Fruit fly (Drosophila melanogaster) whole organism, embryonic: ENCODE data around the gene CG7029.

ENCODE experiments used
- Antp ChIP-seq: fragments of 200-800 bp; sonication (Bioruptor generic); optimal IDR thresholded peaks from 3 replicates; lab custom pipeline; 2016; ENCODE audit warnings: missing biosample characterization, missing genetic modification characterization
- Asciz ChIP-seq: fragments of 200-800 bp; sonication (Bioruptor generic); optimal IDR thresholded peaks from 2 replicates; lab custom pipeline; 2017; ENCODE audit warnings: missing biosample characterization, mild to moderate bottlenecking, missing genetic modification characterization, missing genetic modification reagents
- Atf-2 ChIP-seq: fragments of 200-800 bp; sonication (Bioruptor generic); optimal IDR thresholded peaks from 2 replicates; lab custom pipeline; 2016; ENCODE audit warnings: missing biosample characterization, missing genetic modification characterization
- BEAF-32 ChIP-seq: fragments of 200-800 bp; sonication (Bioruptor generic); optimal IDR thresholded peaks from 3 replicates; lab custom pipeline; 2017; ENCODE audit warnings: missing biosample characterization, missing genetic modification characterization, mild to moderate bottlenecking, moderate library complexity, missing genetic modification reagents
- CG10267 ChIP-seq: fragments of 200-800 bp; sonication (Bioruptor generic); optimal IDR thresholded peaks from 2 replicates; lab custom pipeline; 2018; ENCODE audit warnings: missing biosample characterization, mild to moderate bottlenecking, missing genetic modification characterization, moderate library complexity
- CG10565 ChIP-seq: fragments of 200-800 bp; sonication (Bioruptor generic); optimal IDR thresholded peaks from 3 replicates; lab custom pipeline; 2016; ENCODE audit warnings: missing biosample characterization, mild to moderate bottlenecking, missing genetic modification characterization
- CG11398 ChIP-seq: fragments of 200-800 bp; sonication (Bioruptor generic); optimal IDR thresholded peaks from 2 replicates; lab custom pipeline; 2016; ENCODE audit warnings: missing biosample characterization, missing genetic modification characterization
- CG13424 ChIP-seq: fragments of 200-800 bp; sonication (Bioruptor generic); optimal IDR thresholded peaks from 2 replicates; lab custom pipeline; 2019; ENCODE audit warnings: missing biosample characterization, mild to moderate bottlenecking, missing genetic modification characterization, moderate library complexity
- CG15269 ChIP-seq: fragments of 200-800 bp; sonication (Bioruptor generic); optimal IDR thresholded peaks from 2 replicates; lab custom pipeline; 2018; ENCODE audit warnings: missing biosample characterization, mild to moderate bottlenecking, missing genetic modification characterization, moderate library complexity
- CG17802 ChIP-seq: fragments of 200-800 bp; sonication (Bioruptor generic); optimal IDR thresholded peaks from 2 replicates; lab custom pipeline; 2018; ENCODE audit warnings: missing biosample characterization, mild to moderate bottlenecking, missing genetic modification characterization, moderate library complexity
- CG17829 ChIP-seq: fragments of 200-800 bp; optimal IDR thresholded peaks from 2 replicates; lab custom pipeline; 2019; ENCODE audit warnings: missing biosample characterization, mild to moderate bottlenecking, missing genetic modification characterization, moderate library complexity
- CG1792 ChIP-seq: fragments of 200-800 bp; sonication (Bioruptor generic); optimal IDR thresholded peaks from 2 replicates; lab custom pipeline; 2016; ENCODE audit warnings: missing biosample characterization, missing genetic modification characterization
- CG18262 ChIP-seq: fragments of 200-800 bp; optimal IDR thresholded peaks from 3 replicates; lab custom pipeline; 2019; ENCODE audit warnings: missing biosample characterization, mild to moderate bottlenecking, missing genetic modification characterization, moderate library complexity
- CG31365 ChIP-seq: fragments of 200-800 bp; sonication (Bioruptor generic); optimal IDR thresholded peaks from 2 replicates; lab custom pipeline; 2018; ENCODE audit warnings: missing biosample characterization, mild to moderate bottlenecking, missing genetic modification characterization
- CG3163 ChIP-seq: fragments of 200-800 bp; sonication (Bioruptor generic); optimal IDR thresholded peaks from 3 replicates; lab custom pipeline; 2016; ENCODE audit warnings: missing biosample characterization, missing genetic modification characterization
- CG32772 ChIP-seq: fragments of 200-800 bp; sonication (Bioruptor generic); IDR thresholded peaks from 2 replicates; pipeline ENCODE4 v1.3.6; 2022; ENCODE audit warnings: missing biosample characterization, missing genetic modification characterization
- CG34422 ChIP-seq: fragments of 200-800 bp; sonication (Bioruptor generic); IDR thresholded peaks from 3 replicates; pipeline ENCODE4 v1.3.6; 2022; ENCODE audit warnings: missing biosample characterization, missing genetic modification characterization
- CG4404 ChIP-seq: fragments of 200-800 bp; sonication (Bioruptor generic); IDR thresholded peaks from 2 replicates; pipeline ENCODE4 v1.3.6; 2022; ENCODE audit warnings: missing biosample characterization, missing genetic modification characterization
- CG6683 ChIP-seq: fragments of 200-800 bp; sonication (Bioruptor generic); optimal IDR thresholded peaks from 2 replicates; lab custom pipeline; 2017; ENCODE audit warnings: missing biosample characterization, mild to moderate bottlenecking, missing genetic modification characterization, missing genetic modification reagents
- CG6791 ChIP-seq: fragments of 200-800 bp; sonication (Bioruptor generic); IDR thresholded peaks from 3 replicates; pipeline ENCODE4 v1.3.6; 2022; ENCODE audit warnings: missing biosample characterization, missing genetic modification characterization; ENCODE audit not compliant: partially characterized antibody
- CG7556 ChIP-seq: fragments of 200-800 bp; sonication (Bioruptor generic); optimal IDR thresholded peaks from 2 replicates; lab custom pipeline; 2017; ENCODE audit warnings: missing biosample characterization, mild to moderate bottlenecking, missing genetic modification characterization
- CG8089 ChIP-seq: fragments of 200-800 bp; sonication (Bioruptor generic); optimal IDR thresholded peaks from 3 replicates; lab custom pipeline; 2016; ENCODE audit warnings: missing biosample characterization, missing genetic modification characterization
- Dek ChIP-seq: fragments of 200-800 bp; sonication (Bioruptor generic); optimal IDR thresholded peaks from 3 replicates; lab custom pipeline; 2019; ENCODE audit warnings: missing biosample characterization, mild to moderate bottlenecking, missing genetic modification characterization, moderate library complexity
- Doc2 ChIP-seq: fragments of 200-800 bp; sonication (Bioruptor generic); IDR thresholded peaks from 2 replicates; pipeline ENCODE4 v1.3.6; 2022; ENCODE audit warnings: missing biosample characterization, missing genetic modification characterization
- E2f1 ChIP-seq: fragments of 200-800 bp; sonication (Bioruptor generic); IDR thresholded peaks from 2 replicates; pipeline ENCODE4 v1.3.6; 2022; ENCODE audit warnings: missing biosample characterization, missing genetic modification characterization
- Fer2 ChIP-seq: fragments of 200-800 bp; sonication (Bioruptor generic); optimal IDR thresholded peaks from 2 replicates; lab custom pipeline; 2018; ENCODE audit warnings: missing biosample characterization, mild to moderate bottlenecking, missing genetic modification characterization, moderate library complexity
- Hmx ChIP-seq: fragments of 200-800 bp; sonication (Bioruptor generic); optimal IDR thresholded peaks from 2 replicates; lab custom pipeline; 2016; ENCODE audit warnings: missing biosample characterization, missing genetic modification characterization
- Kr ChIP-seq: fragments of 200-800 bp; sonication (Bioruptor generic); optimal IDR thresholded peaks from 2 replicates; lab custom pipeline; 2017; ENCODE audit warnings: missing biosample characterization, mild to moderate bottlenecking, missing genetic modification characterization
- Nf-YC ChIP-seq: fragments of 200-800 bp; optimal IDR thresholded peaks from 3 replicates; lab custom pipeline; 2019; ENCODE audit warnings: missing biosample characterization, mild to moderate bottlenecking, missing genetic modification characterization, moderate library complexity
- PHDP ChIP-seq: fragments of 200-800 bp; sonication (Bioruptor generic); optimal IDR thresholded peaks from 3 replicates; lab custom pipeline; 2018; ENCODE audit warnings: missing biosample characterization, mild to moderate bottlenecking, missing genetic modification characterization, moderate library complexity
- Pdp1 ChIP-seq, 2 experiments: fragments of 200-800 bp; sonication (Bioruptor generic); optimal IDR thresholded peaks; 3 replicates each; lab custom pipeline; 2016; ENCODE audit warnings: missing biosample characterization in 2 of 2, missing genetic modification characterization in 2 of 2, mild to moderate bottlenecking in 1 of 2, moderate library complexity in 1 of 2
- Ssrp ChIP-seq: fragments of 200-800 bp; sonication (Bioruptor generic); optimal IDR thresholded peaks from 2 replicates; lab custom pipeline; 2018; ENCODE audit warnings: missing biosample characterization, mild to moderate bottlenecking, missing genetic modification characterization, moderate library complexity
- ac ChIP-seq: fragments of 200-800 bp; sonication (Bioruptor generic); optimal IDR thresholded peaks from 3 replicates; lab custom pipeline; 2017; ENCODE audit warnings: missing biosample characterization, mild to moderate bottlenecking, missing genetic modification characterization
- ash1 ChIP-seq: fragments of 200-800 bp; sonication (Bioruptor generic); optimal IDR thresholded peaks from 2 replicates; lab custom pipeline; 2018; ENCODE audit warnings: missing biosample characterization, mild to moderate bottlenecking, missing genetic modification characterization
- btn ChIP-seq: fragments of 200-800 bp; sonication (Bioruptor generic); optimal IDR thresholded peaks from 2 replicates; lab custom pipeline; 2016; ENCODE audit warnings: missing biosample characterization, missing genetic modification characterization
- cas ChIP-seq: fragments of 200-800 bp; sonication (Bioruptor generic); IDR thresholded peaks from 2 replicates; pipeline ENCODE4 v1.3.6; 2022; ENCODE audit warnings: missing biosample characterization, missing genetic modification characterization
- ci ChIP-seq: fragments of 200-800 bp; sonication (Bioruptor generic); IDR thresholded peaks from 3 replicates; pipeline ENCODE4 v1.3.6; 2022; ENCODE audit warnings: missing biosample characterization, missing genetic modification characterization
- dmrt11E ChIP-seq: fragments of 200-800 bp; sonication (Bioruptor generic); optimal IDR thresholded peaks from 3 replicates; lab custom pipeline; 2018; ENCODE audit warnings: missing biosample characterization, mild to moderate bottlenecking, missing genetic modification characterization, moderate library complexity
- ems ChIP-seq: fragments of 200-800 bp; sonication (Bioruptor generic); optimal IDR thresholded peaks from 3 replicates; lab custom pipeline; 2016; ENCODE audit warnings: missing biosample characterization, missing genetic modification characterization
- luna ChIP-seq: fragments of 200-800 bp; sonication (Bioruptor generic); optimal IDR thresholded peaks from 2 replicates; lab custom pipeline; 2016; ENCODE audit warnings: missing biosample characterization, missing genetic modification characterization
- mirr ChIP-seq: fragments of 200-800 bp; sonication (Bioruptor generic); optimal IDR thresholded peaks from 3 replicates; lab custom pipeline; 2018; ENCODE audit warnings: missing biosample characterization, mild to moderate bottlenecking, missing genetic modification characterization
- peb ChIP-seq: fragments of 200-800 bp; sonication (Bioruptor generic); IDR thresholded peaks from 2 replicates; pipeline ENCODE4 v1.3.6; 2022; ENCODE audit warnings: missing biosample characterization, missing genetic modification characterization
- seq ChIP-seq: fragments of 200-800 bp; sonication (Bioruptor generic); IDR thresholded peaks from 2 replicates; pipeline ENCODE4 v1.3.6; 2022; ENCODE audit warnings: missing biosample characterization, missing genetic modification characterization
- sr ChIP-seq: fragments of 200-800 bp; sonication (Bioruptor generic); IDR thresholded peaks from 3 replicates; pipeline ENCODE4 v1.3.6; 2022; ENCODE audit warnings: missing biosample characterization, missing genetic modification characterization
- tna ChIP-seq: fragments of 200-800 bp; sonication (Bioruptor generic); IDR thresholded peaks from 2 replicates; pipeline ENCODE4 v1.3.6; 2022; ENCODE audit warnings: missing biosample characterization, missing genetic modification characterization; ENCODE audit not compliant: partially characterized antibody
- toy ChIP-seq: fragments of 200-800 bp; sonication (Bioruptor generic); IDR thresholded peaks from 2 replicates; pipeline ENCODE4 v1.3.6; 2022; ENCODE audit warnings: missing biosample characterization, missing genetic modification characterization
- tup ChIP-seq: fragments of 200-800 bp; sonication (Bioruptor generic); optimal IDR thresholded peaks from 2 replicates; lab custom pipeline; 2016; ENCODE audit warnings: missing biosample characterization, mild to moderate bottlenecking, missing genetic modification characterization, moderate library complexity
- unc-4 ChIP-seq: fragments of 200-800 bp; sonication (Bioruptor generic); IDR thresholded peaks from 2 replicates; pipeline ENCODE4 v1.3.6; 2022; ENCODE audit warnings: missing biosample characterization, missing genetic modification characterization; ENCODE audit not compliant: partially characterized antibody
- usp ChIP-seq: fragments of >200 bp; optimal IDR thresholded peaks from 2 replicates; lab custom pipeline; 2017; ENCODE audit warnings: missing biosample characterization, missing genetic modification characterization
- yki ChIP-seq: fragments of >200 bp; optimal IDR thresholded peaks from 3 replicates; lab custom pipeline; 2018
- zen2 ChIP-seq: fragments of 200-800 bp; sonication (Bioruptor generic); IDR thresholded peaks from 3 replicates; pipeline ENCODE4 v1.3.6; 2022; ENCODE audit warnings: missing biosample characterization, missing genetic modification characterization; ENCODE audit not compliant: partially characterized antibody

CG7029 gene

DNA sequence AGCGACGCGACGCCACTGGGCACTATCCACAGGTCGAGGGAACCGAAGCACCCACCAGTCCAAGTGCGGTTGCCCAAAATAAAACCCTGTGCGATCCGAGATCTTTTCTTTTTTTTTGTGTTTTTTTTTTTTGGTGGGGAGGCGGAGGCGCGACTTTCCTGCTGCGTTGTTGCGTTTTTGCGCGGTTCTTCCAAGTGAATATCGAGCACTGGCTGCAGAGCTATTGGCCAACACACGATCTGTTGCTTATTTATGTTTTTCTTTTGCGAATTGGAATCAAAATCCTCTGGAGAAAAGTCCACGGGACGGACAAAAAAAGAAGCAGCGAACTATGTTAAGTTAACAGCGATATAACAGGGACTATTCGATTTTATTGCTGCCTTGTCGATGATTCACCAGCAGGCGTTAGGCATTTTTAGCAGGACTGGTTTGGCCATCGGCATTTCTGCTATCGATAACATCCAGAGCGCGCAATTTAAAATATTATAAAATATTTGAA, 29.8 kb upstream of the CG7029 start, which contains the start of gene wge (continued):
- no peak for TF ChIP-seq btn (GFP tag; lab: Kevin White, UChicago)
- no peak for TF ChIP-seq luna (GFP tag; lab: Kevin White, UChicago)
- TF ChIP-seq Hmx (GFP tag; lab: Kevin White, UChicago): no peak
- TF ChIP-seq Doc2 (GFP tag; lab: Robert Waterston, UW): no peak
- TF ChIP-seq Asciz (GFP tag; lab: Kevin White, UChicago): no peak
- TF ChIP-seq PHDP (tag; lab: Kevin White, UChicago): no peak
- no peak for TF ChIP-seq yki (lab: Kevin White, UChicago)
- TF ChIP-seq E2f1 (GFP tag; lab: Robert Waterston, UW): no peak
- peak; percentile 68 for TF ChIP-seq BEAF-32 (GFP tag; lab: Kevin White, UChicago)
- TF ChIP-seq sr (GFP tag; lab: Robert Waterston, UW): no peak
- peak; percentile 25 for TF ChIP-seq CG17829
- TF ChIP-seq CG3163 (GFP tag; lab: Kevin White, UChicago): no peak
- TF ChIP-seq ci (GFP tag; lab: Robert Waterston, UW): no peak
- TF ChIP-seq CG6791 (GFP tag; lab: Robert Waterston, UW): peak; percentile 74
- no peak for TF ChIP-seq toy (GFP tag; lab: Robert Waterston, UW)
- TF ChIP-seq Ssrp: no peak
- TF ChIP-seq ac (GFP tag; lab: Kevin White, UChicago): no peak
- TF ChIP-seq cas (GFP tag; lab: Robert Waterston, UW): no peak
- TF ChIP-seq CG10565: no peak
- peak; percentile 18 for TF ChIP-seq CG18262 (tag; lab: Kevin White, UChicago)
- TF ChIP-seq CG1792: no peak
- TF ChIP-seq ems (GFP tag; lab: Kevin White, UChicago): no peak
- TF ChIP-seq CG17802: no peak
- no peak for TF ChIP-seq CG31365
- TF ChIP-seq Antp: no peak
- TF ChIP-seq tna: peak; percentile 58; the same call in 1 of the 2 replicates
- no peak for TF ChIP-seq Dek (tag; lab: Kevin White, UChicago)
- no peak for TF ChIP-seq Atf-2 (GFP tag; lab: Kevin White, UChicago)
- no peak for TF ChIP-seq ash1 (GFP tag; lab: Kevin White, UChicago)
- TF ChIP-seq CG10267 (tag; lab: Kevin White, UChicago): peak; percentile 30
- TF ChIP-seq CG13424 (tag; lab: Kevin White, UChicago): no peak
- no peak for TF ChIP-seq CG4404
- no peak for TF ChIP-seq dmrt11E (tag; lab: Kevin White, UChicago)
- no peak for TF ChIP-seq tup (GFP tag; lab: Kevin White, UChicago)
- no peak for TF ChIP-seq CG34422 (GFP tag; lab: Robert Waterston, UW)
- TF ChIP-seq mirr (GFP tag; lab: Kevin White, UChicago): no peak
- no peak for TF ChIP-seq CG7556 (GFP tag; lab: Kevin White, UChicago)
- TF ChIP-seq zen2 (GFP tag; lab: Robert Waterston, UW): no peak
- peak; percentile 69 for TF ChIP-seq unc-4
- peak; percentile 60 for TF ChIP-seq CG32772
- no peak for TF ChIP-seq CG6683
- TF ChIP-seq seq (GFP tag; lab: Robert Waterston, UW): no peak
- TF ChIP-seq CG8089 (GFP tag; lab: Kevin White, UChicago): no peak
- no peak for TF ChIP-seq Fer2 (tag; lab: Kevin White, UChicago)
- TF ChIP-seq CG11398 (GFP tag; lab: Kevin White, UChicago): no peak
- TF ChIP-seq Pdp1 (GFP tag; optimal IDR thresholded peaks at IDR 0.05; lab: Kevin White, UChicago): peak in 1 of 2 experiments; percentile 43
- TF ChIP-seq Nf-YC (tag; lab: Kevin White, UChicago): no peak
- TF ChIP-seq usp (GFP tag; lab: Kevin White, UChicago): no peak
- TF ChIP-seq Kr: no peak
- no peak for TF ChIP-seq CG15269 (tag; lab: Kevin White, UChicago)
- no peak for TF ChIP-seq peb (GFP tag; lab: Robert Waterston, UW)
